Fruit fly (Drosophila melanogaster) whole organism, embryonic: ENCODE results near the gene cav.

Experiments
- Aef1 ChIP-seq: fragments of 200-800 bp; sonication (Bioruptor generic); IDR thresholded peaks from 3 replicates; pipeline ENCODE4 v1.3.6; 2022; ENCODE audit warnings: missing biosample characterization, missing genetic modification characterization
- BtbVII ChIP-seq: fragments of 200-800 bp; sonication (Bioruptor generic); optimal IDR thresholded peaks from 3 replicates; lab custom pipeline; 2017; ENCODE audit warnings: missing biosample characterization, mild to moderate bottlenecking, missing genetic modification characterization
- Bteb2 ChIP-seq: fragments of 200-800 bp; sonication (Bioruptor generic); optimal IDR thresholded peaks from 2 replicates; lab custom pipeline; 2016; ENCODE audit warnings: missing biosample characterization, missing genetic modification characterization
- CG10274 ChIP-seq: fragments of 200-800 bp; sonication (Bioruptor generic); optimal IDR thresholded peaks from 3 replicates; lab custom pipeline; 2017; ENCODE audit warnings: missing biosample characterization, mild to moderate bottlenecking, missing genetic modification characterization
- CG10431 ChIP-seq: fragments of 200-800 bp; sonication (Bioruptor generic); optimal IDR thresholded peaks from 3 replicates; lab custom pipeline; 2018; ENCODE audit warnings: missing biosample characterization, mild to moderate bottlenecking, missing genetic modification characterization
- CG12155 ChIP-seq: fragments of 200-800 bp; sonication (Bioruptor generic); optimal IDR thresholded peaks from 3 replicates; lab custom pipeline; 2016; ENCODE audit warnings: missing biosample characterization, missing genetic modification characterization
- CG13287 ChIP-seq: fragments of 200-800 bp; sonication (Bioruptor generic); IDR thresholded peaks from 2 replicates; pipeline ENCODE4 v1.3.6; 2022; ENCODE audit warnings: missing biosample characterization, missing genetic modification characterization; ENCODE audit not compliant: partially characterized antibody
- CG13424 ChIP-seq: fragments of 200-800 bp; sonication (Bioruptor generic); optimal IDR thresholded peaks from 2 replicates; lab custom pipeline; 2019; ENCODE audit warnings: missing biosample characterization, mild to moderate bottlenecking, missing genetic modification characterization, moderate library complexity
- CG13894 ChIP-seq: fragments of 200-800 bp; sonication (Bioruptor generic); optimal IDR thresholded peaks from 3 replicates; lab custom pipeline; 2018; ENCODE audit warnings: missing biosample characterization, mild to moderate bottlenecking, missing genetic modification characterization, moderate library complexity
- CG14014 ChIP-seq: fragments of 200-800 bp; sonication (Bioruptor generic); IDR thresholded peaks from 2 replicates; pipeline ENCODE4 v1.3.6; 2022; ENCODE audit warnings: missing biosample characterization, missing genetic modification characterization
- CG15073 ChIP-seq: fragments of 200-800 bp; sonication (Bioruptor generic); optimal IDR thresholded peaks from 2 replicates; lab custom pipeline; 2016; ENCODE audit warnings: missing biosample characterization, missing genetic modification characterization
- CG15479 ChIP-seq: fragments of 200-800 bp; sonication (Bioruptor generic); optimal IDR thresholded peaks from 3 replicates; lab custom pipeline; 2019; ENCODE audit warnings: missing biosample characterization, mild to moderate bottlenecking, missing genetic modification characterization, moderate library complexity
- CG17361 ChIP-seq: fragments of 200-800 bp; sonication (Bioruptor generic); IDR thresholded peaks from 3 replicates; pipeline ENCODE4 v1.3.6; 2022; ENCODE audit warnings: missing biosample characterization, missing genetic modification characterization
- CG17568 ChIP-seq: fragments of 200-800 bp; sonication (Bioruptor generic); optimal IDR thresholded peaks from 2 replicates; lab custom pipeline; 2018; ENCODE audit warnings: missing biosample characterization, mild to moderate bottlenecking, missing genetic modification characterization, moderate library complexity
- CG18599 ChIP-seq: fragments of 200-800 bp; sonication (Bioruptor generic); optimal IDR thresholded peaks from 3 replicates; lab custom pipeline; 2017; ENCODE audit warnings: missing biosample characterization, missing genetic modification characterization, mild to moderate bottlenecking, moderate library complexity, missing genetic modification reagents
- CG2116 ChIP-seq: fragments of 200-800 bp; sonication (Bioruptor generic); optimal IDR thresholded peaks from 3 replicates; lab custom pipeline; 2018; ENCODE audit warnings: missing biosample characterization, mild to moderate bottlenecking, missing genetic modification characterization
- CG32767 ChIP-seq: fragments of 200-800 bp; sonication (Bioruptor generic); IDR thresholded peaks from 2 replicates; pipeline ENCODE4 v1.3.6; 2022; ENCODE audit warnings: missing biosample characterization, missing genetic modification characterization
- CG32772 ChIP-seq: fragments of 200-800 bp; sonication (Bioruptor generic); IDR thresholded peaks from 2 replicates; pipeline ENCODE4 v1.3.6; 2022; ENCODE audit warnings: missing biosample characterization, missing genetic modification characterization
- CG42726 ChIP-seq: fragments of 200-800 bp; sonication (Bioruptor generic); IDR thresholded peaks from 2 replicates; pipeline ENCODE4 v1.3.6; 2022; ENCODE audit warnings: missing biosample characterization, missing genetic modification characterization; ENCODE audit not compliant: partially characterized antibody
- CG6272 ChIP-seq: fragments of 200-800 bp; sonication (Bioruptor generic); IDR thresholded peaks from 2 replicates; pipeline ENCODE4 v1.3.6; 2022; ENCODE audit warnings: missing biosample characterization, missing genetic modification characterization
- CG7357 ChIP-seq: fragments of 200-800 bp; sonication (Bioruptor generic); IDR thresholded peaks from 3 replicates; pipeline ENCODE4 v1.3.6; 2022; ENCODE audit warnings: missing biosample characterization, missing genetic modification characterization
- CG9437 ChIP-seq: fragments of 200-800 bp; sonication (Bioruptor generic); optimal IDR thresholded peaks from 2 replicates; lab custom pipeline; 2018; ENCODE audit warnings: missing biosample characterization, mild to moderate bottlenecking, missing genetic modification characterization
- CG9817 ChIP-seq: fragments of 200-800 bp; sonication (Bioruptor generic); optimal IDR thresholded peaks from 2 replicates; lab custom pipeline; 2018; ENCODE audit warnings: missing biosample characterization, mild to moderate bottlenecking, missing genetic modification characterization, moderate library complexity
- CG9876 ChIP-seq: fragments of 200-800 bp; sonication (Bioruptor generic); optimal IDR thresholded peaks from 2 replicates; lab custom pipeline; 2016; ENCODE audit warnings: missing biosample characterization, missing genetic modification characterization
- Fer1 ChIP-seq: fragments of 200-800 bp; sonication (Bioruptor generic); optimal IDR thresholded peaks from 2 replicates; lab custom pipeline; 2017; ENCODE audit warnings: missing biosample characterization, mild to moderate bottlenecking, missing genetic modification characterization
- Fer3 ChIP-seq: fragments of 200-800 bp; sonication (Bioruptor generic); optimal IDR thresholded peaks from 2 replicates; lab custom pipeline; 2018; ENCODE audit warnings: missing biosample characterization, mild to moderate bottlenecking, missing genetic modification characterization, moderate library complexity
- Lpt ChIP-seq: fragments of >200 bp; optimal IDR thresholded peaks from 2 replicates; lab custom pipeline; 2018; ENCODE audit warnings: missing biosample characterization, missing genetic modification characterization
- Ptx1 ChIP-seq: fragments of 200-800 bp; sonication (Bioruptor generic); IDR thresholded peaks from 2 replicates; pipeline ENCODE4 v1.3.6; 2022; ENCODE audit warnings: missing biosample characterization, missing genetic modification characterization
- Sox100B ChIP-seq: fragments of 200-800 bp; sonication (Bioruptor generic); optimal IDR thresholded peaks from 3 replicates; lab custom pipeline; 2018; ENCODE audit warnings: missing biosample characterization, mild to moderate bottlenecking, missing genetic modification characterization
- ara ChIP-seq: fragments of 200-800 bp; sonication (Bioruptor generic); IDR thresholded peaks from 2 replicates; pipeline ENCODE4 v1.3.6; 2022; ENCODE audit warnings: missing biosample characterization, missing genetic modification characterization
- bbx ChIP-seq: fragments of 200-800 bp; sonication (Bioruptor generic); IDR thresholded peaks from 2 replicates; pipeline ENCODE4 v1.3.6; 2022; ENCODE audit warnings: missing biosample characterization, missing genetic modification characterization; ENCODE audit not compliant: partially characterized antibody
- cato ChIP-seq: fragments of 200-800 bp; sonication (Bioruptor generic); optimal IDR thresholded peaks from 2 replicates; lab custom pipeline; 2016; ENCODE audit warnings: missing biosample characterization, missing genetic modification characterization, borderline replicate concordance
- dan ChIP-seq: fragments of 200-800 bp; sonication (Bioruptor generic); IDR thresholded peaks from 2 replicates; pipeline ENCODE4 v1.3.6; 2022; ENCODE audit warnings: missing biosample characterization, missing genetic modification characterization
- dati ChIP-seq: fragments of 200-800 bp; sonication (Bioruptor generic); IDR thresholded peaks from 2 replicates; pipeline ENCODE4 v1.3.6; 2022; ENCODE audit warnings: missing biosample characterization, missing genetic modification characterization
- ems ChIP-seq: fragments of 200-800 bp; sonication (Bioruptor generic); optimal IDR thresholded peaks from 3 replicates; lab custom pipeline; 2016; ENCODE audit warnings: missing biosample characterization, missing genetic modification characterization
- hb ChIP-seq: fragments of 200-800 bp; sonication (Bioruptor generic); IDR thresholded peaks from 3 replicates; pipeline ENCODE4 v1.3.6; 2022; ENCODE audit warnings: missing biosample characterization, missing genetic modification characterization; ENCODE audit not compliant: partially characterized antibody
- inv ChIP-seq: fragments of 200-800 bp; sonication (Bioruptor generic); IDR thresholded peaks from 2 replicates; pipeline ENCODE4 v1.3.6; 2022; ENCODE audit warnings: missing biosample characterization, missing genetic modification characterization; ENCODE audit not compliant: partially characterized antibody
- kay ChIP-seq: fragments of 200-800 bp; sonication (Bioruptor generic); optimal IDR thresholded peaks from 2 replicates; lab custom pipeline; 2016; ENCODE audit warnings: missing biosample characterization, missing genetic modification characterization
- lab ChIP-seq: fragments of 200-800 bp; sonication (Bioruptor generic); optimal IDR thresholded peaks from 3 replicates; lab custom pipeline; 2017; ENCODE audit warnings: missing biosample characterization, missing genetic modification characterization, mild to moderate bottlenecking, moderate library complexity, missing genetic modification reagents
- odd ChIP-seq: fragments of 200-800 bp; sonication (Bioruptor generic); optimal IDR thresholded peaks from 2 replicates; lab custom pipeline; 2017; ENCODE audit warnings: missing biosample characterization, mild to moderate bottlenecking, missing genetic modification characterization
- pita ChIP-seq: fragments of 200-800 bp; sonication (Bioruptor generic); optimal IDR thresholded peaks from 2 replicates; lab custom pipeline; 2017; ENCODE audit warnings: missing biosample characterization, mild to moderate bottlenecking, missing genetic modification characterization
- scrt ChIP-seq: fragments of 200-800 bp; sonication (Bioruptor generic); optimal IDR thresholded peaks from 2 replicates; lab custom pipeline; 2018; ENCODE audit warnings: missing biosample characterization, mild to moderate bottlenecking, missing genetic modification characterization, moderate library complexity
- sd ChIP-seq: fragments of 200-800 bp; sonication (Bioruptor generic); optimal IDR thresholded peaks from 3 replicates; lab custom pipeline; 2018; ENCODE audit warnings: missing biosample characterization, mild to moderate bottlenecking, missing genetic modification characterization, moderate library complexity
- sim ChIP-seq: fragments of 200-800 bp; sonication (Bioruptor generic); IDR thresholded peaks from 2 replicates; pipeline ENCODE4 v1.3.6; 2022; ENCODE audit warnings: missing biosample characterization, missing genetic modification characterization
- unc-4 ChIP-seq: fragments of 200-800 bp; sonication (Bioruptor generic); IDR thresholded peaks from 2 replicates; pipeline ENCODE4 v1.3.6; 2022; ENCODE audit warnings: missing biosample characterization, missing genetic modification characterization; ENCODE audit not compliant: partially characterized antibody
- wor ChIP-seq: fragments of 200-800 bp; sonication (Bioruptor generic); IDR thresholded peaks from 2 replicates; pipeline ENCODE4 v1.3.6; 2022; ENCODE audit warnings: missing biosample characterization, missing genetic modification characterization
- z ChIP-seq: fragments of 200-800 bp; sonication (Bioruptor generic); IDR thresholded peaks from 3 replicates; pipeline ENCODE4 v1.3.6; 2022; ENCODE audit warnings: missing biosample characterization, missing genetic modification characterization
- zfh1 ChIP-seq: fragments of 200-800 bp; sonication (Bioruptor generic); IDR thresholded peaks from 3 replicates; pipeline ENCODE4 v1.3.6; 2022; ENCODE audit warnings: missing biosample characterization, missing genetic modification characterization

The cav gene

dm6 chr3R:24221334-24222302 lies 715 bp downstream of the cav start, which contains the start of gene twin (continued):
- TF ChIP-seq CG13894 (peak; percentile 69), CG9817 (tag; lab: Kevin White, UChicago) (peak; percentile 74), scrt (GFP tag; lab: Kevin White, UChicago) (no peak), Bteb2 (GFP tag; lab: Kevin White, UChicago) (peak; percentile 42), CG10274 (GFP tag; lab: Kevin White, UChicago) (no peak), CG7357 (GFP tag; lab: Robert Waterston, UW) (no peak), CG14014 (peak; percentile 48; the same call in 1 of the 2 replicates), CG32772 (GFP tag; lab: Robert Waterston, UW) (no peak), cato (GFP tag; lab: Kevin White, UChicago) (no peak), CG42726 (GFP tag; lab: Robert Waterston, UW) (no peak), lab (no peak), Ptx1 (GFP tag; lab: Robert Waterston, UW) (peak; percentile 52), ara (GFP tag; lab: Robert Waterston, UW) (no peak), CG12155 (peak; percentile 51), CG9876 (peak; percentile 10), bbx (peak; percentile 58; the same call in 1 of the 2 replicates), CG10431 (GFP tag; lab: Kevin White, UChicago) (peak; percentile 100), sim (GFP tag; lab: Robert Waterston, UW) (no peak), Sox100B (GFP tag; lab: Kevin White, UChicago) (no peak), CG13424 (tag; lab: Kevin White, UChicago) (peak; percentile 77), CG6272 (GFP tag; lab: Robert Waterston, UW) (no peak), zfh1 (GFP tag; lab: Robert Waterston, UW) (peak; percentile 34; the same call in 1 of the 3 replicates), wor (no peak), CG9437 (GFP tag; lab: Kevin White, UChicago) (peak; percentile 46), CG13287 (GFP tag; lab: Robert Waterston, UW) (peak; percentile 82), sd (tag; lab: Kevin White, UChicago) (peak; percentile 77), CG15073 (GFP tag; lab: Kevin White, UChicago) (no peak), BtbVII (no peak), dati (no peak), CG15479 (GFP tag; lab: Kevin White, UChicago) (no peak), CG32767 (GFP tag; lab: Robert Waterston, UW) (no peak), Lpt (no peak), Aef1 (GFP tag; lab: Robert Waterston, UW) (0 out of 3 replicates have a peak, but pooled peaks have one; percentile 23), odd (no peak), Fer3 (tag; lab: Kevin White, UChicago) (peak; percentile 52), dan (GFP tag; lab: Robert Waterston, UW) (no peak), CG2116 (GFP tag; lab: Kevin White, UChicago) (peak; percentile 91), CG18599 (GFP tag; lab: Kevin White, UChicago) (peak; percentile 53), CG17568 (no peak), pita (no peak), unc-4 (peak; percentile 74), hb (no peak), Fer1 (GFP tag; lab: Kevin White, UChicago) (peak; percentile 16), inv (GFP tag; lab: Robert Waterston, UW) (peak; percentile 62), kay (GFP tag; lab: Kevin White, UChicago) (peak; percentile 45), z (GFP tag; lab: Robert Waterston, UW) (no peak), ems (GFP tag; lab: Kevin White, UChicago) (peak; percentile 70), CG17361 (GFP tag; lab: Robert Waterston, UW) (peak; percentile 70)
